Worm (Caenorhabditis elegans) whole organism, late embryonic: ENCODE data around the gene M03E7.2.
"Not testable (repeated sequence)": the region's sequence is repeated elsewhere in the genome, so short reads cannot be mapped to it uniquely, and the experiment has no call there.

Experiments used
- C08G9.2 ChIP-seq: sonication (generic microtip); optimal IDR thresholded peaks from 2 replicates; lab custom pipeline; 2016; ENCODE audit warnings: mild to moderate bottlenecking, missing genetic modification characterization, moderate library complexity, missing compliant biosample characterization
- C38D4.7 ChIP-seq: fragments of 200-800 bp; sonication (Bioruptor generic); optimal IDR thresholded peaks from 2 replicates; lab custom pipeline; 2018; ENCODE audit warnings: mild to moderate bottlenecking, missing genetic modification characterization, moderate library complexity, missing compliant biosample characterization
- F13H6.1 ChIP-seq: sonication (generic microtip); optimal IDR thresholded peaks from 2 replicates; lab custom pipeline; 2016; ENCODE audit warnings: missing genetic modification characterization, missing compliant biosample characterization
- K09A11.1 ChIP-seq: sonication (generic microtip); optimal IDR thresholded peaks from 2 replicates; lab custom pipeline; 2017; ENCODE audit warnings: antibody characterized with exemption, mild to moderate bottlenecking, missing genetic modification characterization, missing compliant biosample characterization; ENCODE audit not compliant: insufficient read depth
- ceh-22 ChIP-seq: sonication (generic microtip); optimal IDR thresholded peaks from 2 replicates; lab custom pipeline; 2017; ENCODE audit warnings: missing biosample characterization, missing genetic modification characterization
- ceh-30 ChIP-seq: fragments of 150-350 bp; optimal IDR thresholded peaks from 2 replicates; lab custom pipeline; 2014; ENCODE audit warnings: missing biosample characterization, missing genetic modification characterization
- ceh-31 ChIP-seq: sonication (generic microtip); optimal IDR thresholded peaks from 2 replicates; lab custom pipeline; 2016; ENCODE audit warnings: missing genetic modification characterization, missing compliant biosample characterization
- ceh-48 ChIP-seq: sonication (generic microtip); optimal IDR thresholded peaks from 2 replicates; lab custom pipeline; 2016; ENCODE audit warnings: missing genetic modification characterization, inconsistent platforms, missing compliant biosample characterization
- che-1 ChIP-seq: sonication (generic microtip); optimal IDR thresholded peaks from 2 replicates; lab custom pipeline; 2016; ENCODE audit warnings: mild to moderate bottlenecking, missing genetic modification characterization, missing compliant biosample characterization
- dve-1 ChIP-seq: sonication (generic microtip); optimal IDR thresholded peaks from 2 replicates; lab custom pipeline; 2017; ENCODE audit warnings: antibody characterized with exemption, mild to moderate bottlenecking, missing genetic modification characterization, missing compliant biosample characterization
- elt-2 ChIP-seq: sonication (generic microtip); optimal IDR thresholded peaks from 2 replicates; lab custom pipeline; 2016; ENCODE audit warnings: missing genetic modification reagents, missing genetic modification characterization, missing compliant biosample characterization
- eyg-1 ChIP-seq: sonication (generic microtip); optimal IDR thresholded peaks from 2 replicates; lab custom pipeline; 2016; ENCODE audit warnings: missing genotype, missing genetic modification characterization, missing compliant biosample characterization
- gmeb-2 ChIP-seq: sonication (generic microtip); optimal IDR thresholded peaks from 2 replicates; lab custom pipeline; 2016; ENCODE audit warnings: missing genetic modification characterization, inconsistent platforms, missing compliant biosample characterization
- hlh-13 ChIP-seq: fragments of 200-800 bp; sonication (Bioruptor generic); optimal IDR thresholded peaks from 2 replicates; lab custom pipeline; 2018; ENCODE audit warnings: mild to moderate bottlenecking, missing genetic modification characterization, missing compliant biosample characterization
- hlh-15 ChIP-seq: sonication (generic microtip); optimal IDR thresholded peaks from 2 replicates; lab custom pipeline; 2016; ENCODE audit warnings: missing genetic modification characterization, missing compliant biosample characterization
- hlh-30 ChIP-seq: sonication (generic microtip); optimal IDR thresholded peaks from 2 replicates; lab custom pipeline; 2017; ENCODE audit warnings: antibody characterized with exemption, missing genetic modification characterization, missing compliant biosample characterization; ENCODE audit not compliant: insufficient read depth
- hlh-8 ChIP-seq: sonication (generic microtip); optimal IDR thresholded peaks from 2 replicates; lab custom pipeline; 2016; ENCODE audit warnings: missing genotype, missing genetic modification characterization, missing compliant biosample characterization
- nfya-1 ChIP-seq: sonication (generic microtip); optimal IDR thresholded peaks from 2 replicates; lab custom pipeline; 2017; ENCODE audit warnings: missing genetic modification characterization, mild to moderate bottlenecking, missing compliant biosample characterization, antibody characterized with exemption, moderate library complexity
- nhr-11 ChIP-seq: fragments of 150-350 bp; optimal IDR thresholded peaks from 2 replicates; lab custom pipeline; 2014; ENCODE audit warnings: missing biosample characterization, missing genetic modification characterization
- nhr-232 ChIP-seq: sonication (generic microtip); optimal IDR thresholded peaks from 2 replicates; lab custom pipeline; 2016; ENCODE audit warnings: missing genetic modification characterization, missing compliant biosample characterization
- npax-4 ChIP-seq: sonication (generic microtip); optimal IDR thresholded peaks from 2 replicates; lab custom pipeline; 2016; ENCODE audit warnings: missing genetic modification characterization, missing compliant biosample characterization
- pha-2 ChIP-seq: sonication (generic microtip); optimal IDR thresholded peaks from 2 replicates; lab custom pipeline; 2017; ENCODE audit warnings: mild to moderate bottlenecking, missing genetic modification characterization, missing compliant biosample characterization
- pha-4 ChIP-seq: fragments of 150-350 bp; optimal IDR thresholded peaks from 2 replicates; lab custom pipeline; 2018; ENCODE audit warnings: missing biosample characterization, missing genetic modification reagents, missing genetic modification characterization
- ref-2 ChIP-seq: sonication (generic microtip); optimal IDR thresholded peaks from 2 replicates; lab custom pipeline; 2016; ENCODE audit warnings: missing genetic modification characterization, missing compliant biosample characterization
- sox-4 ChIP-seq: sonication (generic microtip); optimal IDR thresholded peaks from 2 replicates; lab custom pipeline; 2017; ENCODE audit warnings: mild to moderate bottlenecking, missing genetic modification characterization, inconsistent platforms, missing compliant biosample characterization
- tbx-2 ChIP-seq: sonication (generic microtip); optimal IDR thresholded peaks from 2 replicates; lab custom pipeline; 2016; ENCODE audit warnings: missing genetic modification characterization, missing compliant biosample characterization
- tbx-7 ChIP-seq: sonication (generic microtip); optimal IDR thresholded peaks from 2 replicates; lab custom pipeline; 2016; ENCODE audit warnings: missing genotype, missing genetic modification characterization, missing compliant biosample characterization
- ttx-3 ChIP-seq: sonication (generic microtip); optimal IDR thresholded peaks from 2 replicates; lab custom pipeline; 2016; ENCODE audit warnings: missing genetic modification reagents, missing genetic modification characterization, missing compliant biosample characterization
- unc-3 ChIP-seq, 2 experiments: fragments of 200-800 bp in 1 of 2; sonication (Bioruptor generic) in 1 of 2; sonication (generic microtip) in 1 of 2; conservative IDR thresholded peaks in 1 of 2; optimal IDR thresholded peaks in 1 of 2; 2 replicates each; pipeline versions ENCODE4 v1.3.6 to Lab custom; 2016 to 2022; ENCODE audit warnings: missing compliant biosample characterization in 2 of 2, missing genetic modification characterization in 2 of 2, missing genetic modification reagents in 1 of 2
- ztf-16 ChIP-seq: sonication (generic microtip); optimal IDR thresholded peaks from 2 replicates; lab custom pipeline; 2017; ENCODE audit warnings: missing genetic modification characterization, missing compliant biosample characterization

M03E7.2 gene

DNA sequence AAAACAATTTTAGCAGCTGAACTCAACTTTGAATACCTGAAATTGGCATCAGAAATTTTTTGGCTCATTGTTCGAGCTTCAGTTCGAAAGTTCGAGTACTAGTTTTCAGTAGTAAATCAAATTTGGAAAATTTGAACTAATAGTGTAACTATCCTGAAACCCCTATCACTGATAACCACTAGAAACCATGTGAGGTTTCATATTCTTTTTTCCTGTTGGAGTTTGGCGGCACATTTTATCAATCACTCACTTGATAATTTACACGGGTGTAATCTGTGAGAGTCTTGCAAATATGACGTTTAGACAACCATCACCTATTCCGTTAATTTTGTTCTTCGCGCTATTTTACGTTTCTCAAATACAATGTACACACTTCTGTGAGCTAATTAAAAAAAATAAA lies 30.0 kb downstream of the M03E7.2 start, which contains the start of gene C14C11.4:
Gene C14C11.4 (plus strand): TSS at position 252 of the 400 bp plus-strand sequence.
- TF ChIP-seq hlh-13 (GFP tag; lab: Kevin White, UChicago), result no peak
- no peak for TF ChIP-seq dve-1 (tag; lab: Kevin White, UChicago)
- no peak for TF ChIP-seq eyg-1 (tag; lab: Kevin White, UChicago)
- TF ChIP-seq nfya-1 (tag; lab: Kevin White, UChicago), result no peak
- no peak for TF ChIP-seq tbx-2 (tag; lab: Kevin White, UChicago)
- no peak for TF ChIP-seq nhr-232
- no peak for TF ChIP-seq hlh-15 (tag; lab: Kevin White, UChicago)
- TF ChIP-seq ceh-31 (tag; lab: Kevin White, UChicago), result no peak
- TF ChIP-seq ceh-48 (tag; lab: Kevin White, UChicago), result no peak
- no peak for TF ChIP-seq nhr-11 (tag; lab: Kevin White, UChicago)
- no peak for TF ChIP-seq unc-3 (GFP tag; conservative IDR thresholded peaks at IDR 0.05; lab: Robert Waterston, UW)
- no peak for TF ChIP-seq unc-3 (tag; optimal IDR thresholded peaks at IDR 0.05; lab: Kevin White, UChicago)
- no peak for TF ChIP-seq ref-2

DNA sequence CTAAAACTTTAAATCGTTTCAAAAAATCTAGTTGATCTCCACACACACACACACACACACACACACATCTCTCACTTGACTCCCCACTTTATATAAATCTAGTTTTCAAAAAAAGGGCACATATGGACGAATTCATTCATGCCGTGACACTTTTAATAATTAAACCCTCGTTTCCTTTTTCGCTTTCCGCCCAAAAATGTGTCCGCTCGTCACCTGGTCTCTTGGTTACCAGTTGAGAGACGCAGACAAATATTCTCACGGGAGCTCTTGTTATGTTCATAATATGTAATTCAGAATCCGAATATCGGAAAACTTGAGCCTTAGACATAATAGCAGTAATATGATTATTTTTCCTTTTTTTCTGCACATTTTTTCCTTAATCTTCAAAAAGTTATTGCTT lies 34.5 kb downstream of the M03E7.2 start:
- peak; percentile 19 for TF ChIP-seq hlh-30 (tag; lab: Kevin White, UChicago)
- no peak for TF ChIP-seq F13H6.1 (tag; lab: Kevin White, UChicago)
- TF ChIP-seq, all 69 proteins: peak for 1

DNA sequence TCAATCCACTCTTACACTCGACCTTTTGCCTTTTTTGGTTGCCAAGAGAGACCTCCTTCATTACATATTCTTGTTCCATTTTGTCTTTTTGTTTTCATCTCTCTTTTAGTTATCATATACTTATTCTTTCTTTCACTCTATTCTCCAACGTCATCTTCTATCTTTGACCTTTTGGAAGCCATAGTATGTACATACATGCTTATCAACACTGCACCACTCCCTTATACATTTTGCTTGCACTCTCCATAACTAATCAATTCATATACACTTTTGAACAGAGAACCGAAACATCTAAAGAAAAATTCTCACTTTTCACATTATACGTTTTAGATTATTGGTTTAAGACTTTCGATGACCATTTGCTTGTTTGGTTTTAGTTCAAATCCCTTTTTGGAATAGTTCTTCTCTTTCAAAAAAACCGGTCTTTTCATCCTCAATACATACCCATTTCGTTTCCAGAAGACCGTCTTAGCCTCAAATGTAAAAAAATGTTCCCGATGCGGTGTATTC lies 36.6 kb downstream of the M03E7.2 start, which contains the start of gene hex-2:
Gene hex-2 (plus strand): TSS at position 460 of the 510 bp plus-strand sequence.
- TF ChIP-seq hlh-30 (tag; lab: Kevin White, UChicago) (no peak), elt-2 (peak; percentile 17)

DNA sequence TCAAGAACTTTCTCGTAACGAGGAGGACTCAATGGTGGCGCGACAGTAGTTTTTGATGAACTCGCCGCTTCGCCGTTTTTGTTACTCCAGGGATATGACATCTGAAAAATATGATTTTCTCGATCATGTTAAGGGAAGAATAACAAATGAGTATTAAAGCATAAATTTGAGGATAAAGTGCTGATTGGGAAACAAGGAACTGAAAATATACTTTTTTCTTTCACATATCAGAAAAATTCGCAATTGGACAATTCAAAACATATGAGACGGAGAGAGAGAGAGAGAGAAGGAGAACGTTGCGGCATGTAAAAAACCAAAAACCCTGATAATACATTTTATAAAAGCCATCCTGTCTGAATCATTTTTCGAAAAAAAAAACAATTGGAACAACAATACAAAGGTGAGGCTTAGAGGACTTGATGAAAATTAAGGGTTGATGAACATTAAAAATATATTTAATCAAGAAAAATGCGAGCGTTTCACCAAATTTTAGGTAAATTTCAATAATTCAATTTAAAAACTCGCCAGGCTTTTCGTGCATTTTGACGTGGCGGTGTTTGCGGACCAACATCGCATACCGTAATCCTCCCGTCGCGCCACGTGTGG lies 43.3 kb downstream of the M03E7.2 start, which contains the start of the genes mut-14 and C14C11.2:
Gene mut-14 (minus strand): TSS at position 101 of the 606 bp plus-strand sequence.
Gene C14C11.2 (plus strand): TSS at position 556 of the 606 bp plus-strand sequence.
- no peak for TF ChIP-seq che-1 (tag; lab: Kevin White, UChicago)
- no peak for TF ChIP-seq C38D4.7 (GFP tag; lab: Kevin White, UChicago)
- no peak for TF ChIP-seq hlh-8 (tag; lab: Kevin White, UChicago)
- no peak for TF ChIP-seq ttx-3 (tag; lab: Kevin White, UChicago)
- no peak for TF ChIP-seq K09A11.1 (tag; lab: Kevin White, UChicago)
- no peak for TF ChIP-seq nhr-232
- no peak for TF ChIP-seq C08G9.2 (tag; lab: Kevin White, UChicago)
- TF ChIP-seq sox-4, result no peak
- TF ChIP-seq nhr-11 (tag; lab: Kevin White, UChicago), result no peak
- TF ChIP-seq ref-2, result no peak
- TF ChIP-seq pha-2 (tag; lab: Kevin White, UChicago), result no peak
- TF ChIP-seq nfya-1 (tag; lab: Kevin White, UChicago), result no peak
- no peak for TF ChIP-seq gmeb-2 (tag; lab: Kevin White, UChicago)
- TF ChIP-seq ceh-22 (tag; lab: Kevin White, UChicago), result no peak
- no peak for TF ChIP-seq npax-4 (tag; lab: Kevin White, UChicago)
- TF ChIP-seq ztf-16 (tag; lab: Kevin White, UChicago), result no peak
- TF ChIP-seq, all 69 proteins: peak for 0

DNA sequence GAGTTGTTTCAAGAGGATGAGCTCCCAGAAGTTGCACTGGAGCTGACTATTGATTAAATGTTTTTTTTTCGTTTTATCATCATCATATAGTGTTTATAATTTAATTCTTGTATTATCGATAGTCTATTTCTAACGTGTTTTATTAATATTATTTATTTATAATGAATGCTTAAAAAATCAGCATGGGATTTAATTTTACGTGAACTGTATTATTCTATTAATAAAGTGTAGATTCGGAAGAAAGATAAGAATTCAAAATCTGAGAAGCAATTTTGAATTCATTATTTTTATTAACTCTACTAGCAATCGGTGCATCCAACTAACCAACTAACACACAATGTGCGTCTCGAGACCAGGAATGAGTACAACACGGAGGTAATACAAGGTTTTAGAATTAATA lies 45.9 kb downstream of the M03E7.2 start, which contains the start of gene C14C11.1:
Gene C14C11.1 (plus strand): TSS at position 301 of the 400 bp plus-strand sequence.
- TF ChIP-seq tbx-7, ceh-30, pha-4 (tag; lab: Kevin White, UChicago): not testable (repeated sequence)
